Worm (Caenorhabditis elegans): ENCODE measurements around the gene zig-13.

zig-13 gene

ce11 chrIII:147570-148076 lies 8.9 kb downstream of the zig-13 start, which contains the start of gene sqst-5:
TSS of gene sqst-5 (minus strand) at chrIII:147620.
- TF ChIP-seq lin-32 (GFP tag; optimal IDR thresholded peaks at IDR 0.05) (no peak), unc-39 (tag; optimal IDR thresholded peaks at IDR 0.05) (no peak), ztf-11 (tag; optimal IDR thresholded peaks at IDR 0.05) (no peak), blmp-1 (tag; optimal IDR thresholded peaks at IDR 0.05) (no peak), ces-1 (GFP tag; optimal IDR thresholded peaks at IDR 0.05) (no peak), sem-2 (GFP tag; optimal IDR thresholded peaks at IDR 0.05) (no peak), mls-2 (tag; optimal IDR thresholded peaks at IDR 0.05) (no peak), mep-1 (tag; optimal IDR thresholded peaks at IDR 0.05) (no peak), ceh-43 (GFP tag; optimal IDR thresholded peaks at IDR 0.05) (no peak), unc-62 (GFP tag; optimal IDR thresholded peaks at IDR 0.05) (no peak), zip-8 (tag; optimal IDR thresholded peaks at IDR 0.05) (no peak)

- TF ChIP-seq lin-13 (tag; optimal IDR thresholded peaks at IDR 0.05): no peak
- no peak for TF ChIP-seq unc-62 (GFP tag; optimal IDR thresholded peaks at IDR 0.05)
- TF ChIP-seq unc-39 (tag; optimal IDR thresholded peaks at IDR 0.05): no peak
- TF ChIP-seq ces-1 (GFP tag; optimal IDR thresholded peaks at IDR 0.05): no peak
- TF ChIP-seq zip-8 (tag; optimal IDR thresholded peaks at IDR 0.05): no peak
- no peak for TF ChIP-seq ceh-43 (GFP tag; optimal IDR thresholded peaks at IDR 0.05)
Measured at ce11 chrIII:146369-146768, 10.2 kb downstream of the zig-13 start, which contains the start of gene fbxb-84. TSS of gene fbxb-84 (minus strand) at chrIII:146469.

ce11 chrIII:145078-145477 lies 11.5 kb downstream of the zig-13 start, which contains the start of the genes T17A3.12 and fbxb-83:
TSS of gene T17A3.12 (minus strand) at chrIII:145178.
TSS of gene fbxb-83 (minus strand) at chrIII:145211.
- TF ChIP-seq sptf-1 (tag; optimal IDR thresholded peaks at IDR 0.05) (no peak), nhr-2 (tag; optimal IDR thresholded peaks at IDR 0.05) (no peak), mep-1 (tag; optimal IDR thresholded peaks at IDR 0.05) (no peak), sem-2 (GFP tag; optimal IDR thresholded peaks at IDR 0.05) (no peak), flh-1 (GFP tag; optimal IDR thresholded peaks at IDR 0.05) (no peak), bed-3 (GFP tag; optimal IDR thresholded peaks at IDR 0.05) (no peak), ces-1 (GFP tag; optimal IDR thresholded peaks at IDR 0.05) (no peak), hlh-1 (tag; optimal IDR thresholded peaks at IDR 0.05) (no peak), unc-39 (tag; optimal IDR thresholded peaks at IDR 0.05) (no peak), lin-13 (tag; optimal IDR thresholded peaks at IDR 0.05) (no peak), ceh-39 (tag; optimal IDR thresholded peaks at IDR 0.05) (no peak), ceh-43 (GFP tag; optimal IDR thresholded peaks at IDR 0.05) (no peak), nhr-28 (tag; optimal IDR thresholded peaks at IDR 0.05) (no peak), pha-4 (tag; optimal IDR thresholded peaks at IDR 0.05) (no peak), lin-32 (GFP tag; optimal IDR thresholded peaks at IDR 0.05) (no peak)

- TF ChIP-seq drap-1 (GFP tag; optimal IDR thresholded peaks at IDR 0.05) (no peak), pha-4 (tag; optimal IDR thresholded peaks at IDR 0.05) (no peak), unc-39 (tag; optimal IDR thresholded peaks at IDR 0.05) (no peak)
Measured at ce11 chrIII:143121-143520, 13.4 kb downstream of the zig-13 start, which contains the start of gene fbxb-82. TSS of gene fbxb-82 (minus strand) at chrIII:143221.

- TF ChIP-seq cnd-1 (tag; optimal IDR thresholded peaks at IDR 0.05) (no peak), unc-120 (tag; optimal IDR thresholded peaks at IDR 0.05; ENCODE audit: poor library complexity, severe bottlenecking) (no peak), nhr-76 (tag; optimal IDR thresholded peaks at IDR 0.05) (no peak), mep-1 (tag; optimal IDR thresholded peaks at IDR 0.05) (no peak), ceh-43 (GFP tag; optimal IDR thresholded peaks at IDR 0.05) (no peak), ceh-39 (tag; optimal IDR thresholded peaks at IDR 0.05) (no peak)
Measured at ce11 chrIII:140904-141303, 15.6 kb downstream of the zig-13 start, which contains the start of gene fbxb-81. TSS of gene fbxb-81 (minus strand) at chrIII:141217.

- TF ChIP-seq nhr-76 (tag; optimal IDR thresholded peaks at IDR 0.05) (no peak), nhr-28 (tag; optimal IDR thresholded peaks at IDR 0.05) (no peak), ztf-11 (tag; optimal IDR thresholded peaks at IDR 0.05) (no peak), flh-1 (GFP tag; optimal IDR thresholded peaks at IDR 0.05) (no peak), hlh-1 (tag; optimal IDR thresholded peaks at IDR 0.05) (no peak), nhr-237 (tag; optimal IDR thresholded peaks at IDR 0.05) (no peak), tbx-8 (GFP tag; optimal IDR thresholded peaks at IDR 0.05) (no peak), nhr-2 (tag; optimal IDR thresholded peaks at IDR 0.05) (no peak), unc-62 (GFP tag; optimal IDR thresholded peaks at IDR 0.05) (no peak), ces-1 (GFP tag; optimal IDR thresholded peaks at IDR 0.05) (no peak), M03D4.4 (tag; optimal IDR thresholded peaks at IDR 0.05) (no peak), sptf-1 (tag; optimal IDR thresholded peaks at IDR 0.05) (no peak), unc-39 (tag; optimal IDR thresholded peaks at IDR 0.05) (no peak), ceh-39 (tag; optimal IDR thresholded peaks at IDR 0.05) (no peak), bed-3 (GFP tag; optimal IDR thresholded peaks at IDR 0.05) (no peak), pha-4 (tag; optimal IDR thresholded peaks at IDR 0.05) (no peak), unc-120 (tag; optimal IDR thresholded peaks at IDR 0.05; ENCODE audit: poor library complexity, severe bottlenecking) (no peak), ceh-43 (GFP tag; optimal IDR thresholded peaks at IDR 0.05) (no peak), mep-1 (tag; optimal IDR thresholded peaks at IDR 0.05) (no peak)
Measured at ce11 chrIII:134194-134593, 22.4 kb downstream of the zig-13 start, which contains the start of gene pals-25. TSS of gene pals-25 (plus strand) at chrIII:134494.
